Worm (Caenorhabditis elegans) whole organism, late embryonic: ENCODE measurements around the gene srd-26.
A peak's percentile ranks its signal among the peaks of the same experiment; 100 is the strongest.
"Not testable (repeated sequence)": the region's sequence is repeated elsewhere in the genome, so short reads cannot be mapped to it uniquely, and the experiment has no call there.

Experiments used
- C08G9.2 ChIP-seq: sonication (generic microtip); optimal IDR thresholded peaks from 2 replicates; lab custom pipeline; 2016; ENCODE audit warnings: mild to moderate bottlenecking, missing genetic modification characterization, moderate library complexity, missing compliant biosample characterization
- C38D4.7 ChIP-seq: fragments of 200-800 bp; sonication (Bioruptor generic); optimal IDR thresholded peaks from 2 replicates; lab custom pipeline; 2018; ENCODE audit warnings: mild to moderate bottlenecking, missing genetic modification characterization, moderate library complexity, missing compliant biosample characterization
- F13H6.1 ChIP-seq: sonication (generic microtip); optimal IDR thresholded peaks from 2 replicates; lab custom pipeline; 2016; ENCODE audit warnings: missing genetic modification characterization, missing compliant biosample characterization
- K09A11.1 ChIP-seq: sonication (generic microtip); optimal IDR thresholded peaks from 2 replicates; lab custom pipeline; 2017; ENCODE audit warnings: antibody characterized with exemption, mild to moderate bottlenecking, missing genetic modification characterization, missing compliant biosample characterization; ENCODE audit not compliant: insufficient read depth
- ahr-1 ChIP-seq: sonication (generic microtip); optimal IDR thresholded peaks from 2 replicates; lab custom pipeline; 2016; ENCODE audit warnings: missing genetic modification characterization, missing compliant biosample characterization
- ceh-18 ChIP-seq: sonication (generic microtip); optimal IDR thresholded peaks from 2 replicates; lab custom pipeline; 2016; ENCODE audit warnings: missing genetic modification characterization, missing compliant biosample characterization
- ceh-19 ChIP-seq: fragments of 200-800 bp; sonication (Bioruptor generic); optimal IDR thresholded peaks from 2 replicates; lab custom pipeline; 2018; ENCODE audit warnings: mild to moderate bottlenecking, missing genetic modification characterization, missing compliant biosample characterization
- ceh-2 ChIP-seq: sonication (generic microtip); optimal IDR thresholded peaks from 2 replicates; lab custom pipeline; 2016; ENCODE audit warnings: missing genotype, missing genetic modification characterization, missing compliant biosample characterization
- ceh-22 ChIP-seq: sonication (generic microtip); optimal IDR thresholded peaks from 2 replicates; lab custom pipeline; 2017; ENCODE audit warnings: missing biosample characterization, missing genetic modification characterization
- ceh-24 ChIP-seq: sonication (generic microtip); optimal IDR thresholded peaks from 2 replicates; lab custom pipeline; 2016; ENCODE audit warnings: mild to moderate bottlenecking, missing genetic modification characterization, missing compliant biosample characterization
- ceh-45 ChIP-seq: fragments of 200-800 bp; sonication (Bioruptor generic); IDR thresholded peaks from 2 replicates; pipeline ENCODE4 v1.3.6; 2022; ENCODE audit warnings: missing genetic modification reagents, missing genetic modification characterization, missing compliant biosample characterization
- ceh-48 ChIP-seq: sonication (generic microtip); optimal IDR thresholded peaks from 2 replicates; lab custom pipeline; 2016; ENCODE audit warnings: missing genetic modification characterization, inconsistent platforms, missing compliant biosample characterization
- ceh-6 ChIP-seq: fragments of 200-800 bp; sonication (Bioruptor generic); optimal IDR thresholded peaks from 2 replicates; lab custom pipeline; 2018; ENCODE audit warnings: mild to moderate bottlenecking, missing genetic modification characterization, missing compliant biosample characterization
- ceh-9 ChIP-seq: sonication (generic microtip); optimal IDR thresholded peaks from 2 replicates; lab custom pipeline; 2016; ENCODE audit warnings: mild to moderate bottlenecking, missing genetic modification characterization, inconsistent platforms, missing compliant biosample characterization
- che-1 ChIP-seq: sonication (generic microtip); optimal IDR thresholded peaks from 2 replicates; lab custom pipeline; 2016; ENCODE audit warnings: mild to moderate bottlenecking, missing genetic modification characterization, missing compliant biosample characterization
- dve-1 ChIP-seq: sonication (generic microtip); optimal IDR thresholded peaks from 2 replicates; lab custom pipeline; 2017; ENCODE audit warnings: antibody characterized with exemption, mild to moderate bottlenecking, missing genetic modification characterization, missing compliant biosample characterization
- elt-2 ChIP-seq: sonication (generic microtip); optimal IDR thresholded peaks from 2 replicates; lab custom pipeline; 2016; ENCODE audit warnings: missing genetic modification reagents, missing genetic modification characterization, missing compliant biosample characterization
- ets-4 ChIP-seq: sonication (generic microtip); optimal IDR thresholded peaks from 2 replicates; lab custom pipeline; 2016; ENCODE audit warnings: missing genetic modification characterization, missing compliant biosample characterization
- hlh-13 ChIP-seq: fragments of 200-800 bp; sonication (Bioruptor generic); optimal IDR thresholded peaks from 2 replicates; lab custom pipeline; 2018; ENCODE audit warnings: mild to moderate bottlenecking, missing genetic modification characterization, missing compliant biosample characterization
- hlh-15 ChIP-seq: sonication (generic microtip); optimal IDR thresholded peaks from 2 replicates; lab custom pipeline; 2016; ENCODE audit warnings: missing genetic modification characterization, missing compliant biosample characterization
- hlh-6 ChIP-seq: sonication (generic microtip); optimal IDR thresholded peaks from 2 replicates; lab custom pipeline; 2016; ENCODE audit warnings: missing genotype, missing genetic modification characterization, missing compliant biosample characterization
- hlh-8 ChIP-seq: sonication (generic microtip); optimal IDR thresholded peaks from 2 replicates; lab custom pipeline; 2016; ENCODE audit warnings: missing genotype, missing genetic modification characterization, missing compliant biosample characterization
- nfya-1 ChIP-seq: sonication (generic microtip); optimal IDR thresholded peaks from 2 replicates; lab custom pipeline; 2017; ENCODE audit warnings: missing genetic modification characterization, mild to moderate bottlenecking, missing compliant biosample characterization, antibody characterized with exemption, moderate library complexity
- nhr-11 ChIP-seq: fragments of 150-350 bp; optimal IDR thresholded peaks from 2 replicates; lab custom pipeline; 2014; ENCODE audit warnings: missing biosample characterization, missing genetic modification characterization
- pax-1 ChIP-seq: fragments of 150-350 bp; optimal IDR thresholded peaks from 2 replicates; lab custom pipeline; 2014; ENCODE audit warnings: missing biosample characterization, missing genetic modification characterization
- pha-4 ChIP-seq: fragments of 150-350 bp; optimal IDR thresholded peaks from 2 replicates; lab custom pipeline; 2018; ENCODE audit warnings: missing biosample characterization, missing genetic modification reagents, missing genetic modification characterization
- ref-2 ChIP-seq: sonication (generic microtip); optimal IDR thresholded peaks from 2 replicates; lab custom pipeline; 2016; ENCODE audit warnings: missing genetic modification characterization, missing compliant biosample characterization
- rnt-1 ChIP-seq: sonication (generic microtip); optimal IDR thresholded peaks from 2 replicates; lab custom pipeline; 2016; ENCODE audit warnings: missing genetic modification characterization, missing compliant biosample characterization
- tbx-2 ChIP-seq: sonication (generic microtip); optimal IDR thresholded peaks from 2 replicates; lab custom pipeline; 2016; ENCODE audit warnings: missing genetic modification characterization, missing compliant biosample characterization
- tbx-7 ChIP-seq: sonication (generic microtip); optimal IDR thresholded peaks from 2 replicates; lab custom pipeline; 2016; ENCODE audit warnings: missing genotype, missing genetic modification characterization, missing compliant biosample characterization
- ttx-3 ChIP-seq: sonication (generic microtip); optimal IDR thresholded peaks from 2 replicates; lab custom pipeline; 2016; ENCODE audit warnings: missing genetic modification reagents, missing genetic modification characterization, missing compliant biosample characterization
- unc-3 ChIP-seq, 2 experiments: fragments of 200-800 bp in 1 of 2; sonication (Bioruptor generic) in 1 of 2; sonication (generic microtip) in 1 of 2; conservative IDR thresholded peaks in 1 of 2; optimal IDR thresholded peaks in 1 of 2; 2 replicates each; pipeline versions ENCODE4 v1.3.6 to Lab custom; 2016 to 2022; ENCODE audit warnings: missing compliant biosample characterization in 2 of 2, missing genetic modification characterization in 2 of 2, missing genetic modification reagents in 1 of 2
- unc-42 ChIP-seq: sonication (generic microtip); optimal IDR thresholded peaks from 2 replicates; lab custom pipeline; 2016; ENCODE audit warnings: missing genotype, missing genetic modification characterization, missing compliant biosample characterization
- unc-55 ChIP-seq: sonication (generic microtip); optimal IDR thresholded peaks from 2 replicates; lab custom pipeline; 2017; ENCODE audit warnings: missing biosample characterization, missing genetic modification reagents, missing genetic modification characterization
- unc-86 ChIP-seq: sonication (generic microtip); optimal IDR thresholded peaks from 2 replicates; lab custom pipeline; 2016; ENCODE audit warnings: missing genetic modification characterization, missing compliant biosample characterization
- zip-5 ChIP-seq: sonication (generic microtip); optimal IDR thresholded peaks from 2 replicates; lab custom pipeline; 2016; ENCODE audit warnings: missing genetic modification characterization, missing compliant biosample characterization

The srd-26 gene

DNA sequence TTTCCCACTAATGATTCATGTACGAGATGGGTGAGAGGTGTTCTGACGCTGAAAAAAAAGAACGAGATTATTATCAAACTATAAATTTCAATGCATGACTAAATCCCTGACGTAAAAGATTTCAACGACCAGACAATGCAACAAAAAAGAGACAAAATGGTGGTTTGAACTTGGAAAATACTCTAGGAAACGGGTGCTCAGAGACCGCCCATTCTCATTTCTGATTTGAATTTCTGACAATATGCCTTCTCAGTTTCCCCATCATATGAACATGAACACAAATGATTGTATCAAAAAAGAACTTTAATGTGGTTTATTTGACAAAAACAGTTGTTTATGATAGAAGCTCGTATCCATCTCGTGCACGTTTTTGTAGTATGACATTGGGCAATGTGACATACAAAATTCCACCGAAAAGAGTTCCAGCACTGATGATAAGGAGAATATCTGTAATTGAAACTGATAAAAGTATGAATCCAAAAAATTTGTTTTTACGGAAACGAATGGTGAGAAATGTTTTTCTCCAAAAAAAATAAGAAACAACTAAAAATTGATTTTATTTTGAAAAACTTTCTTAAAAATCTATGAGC, at the start of gene srd-26:
TSS of gene srd-26 (minus strand) at position 51 of the 590 bp plus-strand sequence.
- TF ChIP-seq ref-2 (no peak), ceh-48 (no peak), ets-4 (no peak), ceh-45 (GFP tag; lab: Robert Waterston, UW) (no peak), ceh-2 (no peak), C38D4.7 (GFP tag; lab: Kevin White, UChicago) (no peak), ttx-3 (tag; lab: Kevin White, UChicago) (no peak), hlh-15 (tag; lab: Kevin White, UChicago) (no peak), pax-1 (no peak), nhr-11 (tag; lab: Kevin White, UChicago) (no peak), C08G9.2 (tag; lab: Kevin White, UChicago) (no peak), dve-1 (tag; lab: Kevin White, UChicago) (no peak), K09A11.1 (tag; lab: Kevin White, UChicago) (no peak), ceh-22 (no peak), nfya-1 (tag; lab: Kevin White, UChicago) (no peak), ceh-9 (no peak), ceh-18 (tag; lab: Kevin White, UChicago) (no peak), ahr-1 (no peak), ceh-24 (tag; lab: Kevin White, UChicago) (no peak), pha-4 (tag; lab: Kevin White, UChicago) (no peak)

DNA sequence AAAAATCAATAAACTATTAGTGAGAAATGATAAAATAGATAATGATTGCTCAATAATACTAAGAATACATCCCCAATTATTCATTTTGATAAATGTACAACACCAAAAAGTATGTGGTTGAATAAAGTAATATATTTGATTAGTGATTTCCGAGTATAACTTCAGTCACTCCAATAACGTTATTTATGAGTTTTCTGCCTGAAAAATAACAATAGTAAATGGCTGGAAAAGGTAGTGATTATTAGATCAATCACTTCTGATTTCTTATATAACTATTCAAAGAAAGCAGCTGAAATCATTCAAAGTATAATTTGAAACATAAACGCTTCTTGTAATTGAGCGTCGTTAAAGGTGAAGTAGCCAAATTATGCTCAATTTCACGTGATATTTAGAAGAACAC, 47.9 kb upstream of the srd-26 start, which contains the start of gene str-230:
TSS of gene str-230 (minus strand) at position 101 of the 400 bp plus-strand sequence.
- TF ChIP-seq zip-5 (tag; lab: Kevin White, UChicago), result no peak
- no peak for TF ChIP-seq che-1 (tag; lab: Kevin White, UChicago)
- no peak for TF ChIP-seq F13H6.1 (tag; lab: Kevin White, UChicago)
- TF ChIP-seq ref-2, result no peak
- no peak for TF ChIP-seq unc-3 (GFP tag; conservative IDR thresholded peaks at IDR 0.05; lab: Robert Waterston, UW)
- no peak for TF ChIP-seq unc-3 (tag; optimal IDR thresholded peaks at IDR 0.05; lab: Kevin White, UChicago)
- TF ChIP-seq hlh-13 (GFP tag; lab: Kevin White, UChicago), result no peak
- TF ChIP-seq hlh-6 (tag; lab: Kevin White, UChicago), result no peak
- no peak for TF ChIP-seq hlh-15 (tag; lab: Kevin White, UChicago)
- no peak for TF ChIP-seq ceh-22
- TF ChIP-seq pax-1, result no peak

DNA sequence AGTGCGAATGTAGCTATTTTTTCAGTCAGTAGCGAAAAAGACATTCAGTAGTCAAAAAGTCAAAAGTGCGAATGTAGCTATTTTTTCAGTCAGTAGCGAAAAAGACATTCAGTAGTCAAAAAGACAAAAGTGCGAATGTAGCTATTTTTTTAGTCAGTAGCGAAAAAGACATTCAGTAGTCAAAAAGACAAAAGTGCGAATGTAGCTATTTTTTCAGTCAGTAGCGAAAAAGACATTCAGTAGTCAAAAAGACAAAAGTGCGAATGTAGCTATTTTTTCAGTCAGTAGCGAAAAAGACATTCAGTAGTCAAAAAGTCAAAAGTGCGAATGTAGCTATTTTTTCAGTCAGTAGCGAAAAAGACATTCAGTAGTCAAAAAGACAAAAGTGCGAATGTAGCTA, 42.4 kb upstream of the srd-26 start, which contains the start of gene T16A9.3:
TSS of gene T16A9.3 (plus strand) at position 301 of the 400 bp plus-strand sequence.
- not testable (repeated sequence) for TF ChIP-seq hlh-6 (tag; lab: Kevin White, UChicago); ref-2; unc-42 (tag; lab: Kevin White, UChicago)
- TF ChIP-seq, all 69 proteins: peak for 0; not testable (repeated sequence) for 69

ce11 chrV:14200086-14200485, 37.3 kb upstream of the srd-26 start:
- TF ChIP-seq hlh-15 (tag; lab: Kevin White, UChicago), result no peak
- TF ChIP-seq dve-1 (tag; lab: Kevin White, UChicago), result peak; percentile 78
- TF ChIP-seq ets-4, result peak; percentile 8
- peak; percentile 75 for TF ChIP-seq unc-55 (GFP tag; lab: Kevin White, UChicago)
- TF ChIP-seq unc-42 (tag; lab: Kevin White, UChicago), result peak; percentile 28
- TF ChIP-seq nfya-1 (tag; lab: Kevin White, UChicago), result peak; percentile 50
- peak; percentile 45 for TF ChIP-seq tbx-2 (tag; lab: Kevin White, UChicago)
- TF ChIP-seq elt-2 (tag; lab: Kevin White, UChicago), result no peak
- TF ChIP-seq ceh-18 (tag; lab: Kevin White, UChicago), result peak; percentile 81

- TF ChIP-seq tbx-7 (tag; lab: Kevin White, UChicago) (no peak), hlh-8 (tag; lab: Kevin White, UChicago) (no peak), che-1 (tag; lab: Kevin White, UChicago) (no peak), C08G9.2 (tag; lab: Kevin White, UChicago) (no peak), ceh-19 (no peak), unc-86 (tag; lab: Kevin White, UChicago) (no peak), rnt-1 (tag; lab: Kevin White, UChicago) (no peak), ceh-6 (no peak)
These were observed 34.8 kb upstream of the srd-26 start for ce11 chrV:14197651-14198050.
